Worm (Caenorhabditis elegans): Measurements from ENCODE around the gene K11H12.10.

K11H12.10 gene

DNA sequence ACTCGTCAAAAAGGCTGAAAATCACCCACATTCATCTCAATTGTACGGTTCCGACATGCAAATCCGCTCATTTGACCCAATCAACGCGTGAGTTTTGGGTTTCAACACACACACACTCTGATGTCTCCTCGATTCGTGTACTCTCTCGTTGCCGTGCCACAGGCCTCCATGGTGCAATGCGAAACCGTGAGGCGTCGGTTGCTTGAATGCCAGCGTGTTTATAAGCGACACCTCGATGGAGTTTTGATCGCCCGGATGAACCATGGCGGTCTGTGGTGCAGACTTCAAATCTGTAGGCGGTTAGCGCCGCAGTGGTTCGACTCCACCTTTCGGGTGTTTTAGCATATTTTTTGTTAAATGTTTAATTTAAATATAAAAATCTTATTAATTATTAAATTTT is 17.9 kb upstream of the K11H12.10 start (continued):
- TF ChIP-seq ekl-4 (GFP tag; IDR thresholded peaks at IDR 0.05) (peak; percentile 80), D2030.7 (GFP tag; IDR thresholded peaks at IDR 0.05) (peak; percentile 88), B0261.1 (tag; optimal IDR thresholded peaks at IDR 0.05) (peak; percentile 59), tlf-1 (GFP tag; optimal IDR thresholded peaks at IDR 0.05) (peak; percentile 52), bed-2 (GFP tag; IDR thresholded peaks at IDR 0.05) (0 out of 2 replicates have a peak, but pooled peaks have one; percentile 24), ccch-3 (GFP tag; optimal IDR thresholded peaks at IDR 0.05) (no peak), chd-7 (tag; optimal IDR thresholded peaks at IDR 0.05) (peak; percentile 4), snpc-1.1 (tag; optimal IDR thresholded peaks at IDR 0.05; ENCODE audit: insufficient read depth) (peak; percentile 95), ztf-25 (GFP tag; IDR thresholded peaks at IDR 0.05) (0 out of 2 replicates have a peak, but pooled peaks have one; percentile 21), zfh-2 (GFP tag; conservative IDR thresholded peaks at IDR 0.05) (peak; percentile 52; the same call in 1 of the 2 replicates), cebp-1 (GFP tag; IDR thresholded peaks at IDR 0.05) (0 out of 2 replicates have a peak, but pooled peaks have one; percentile 42), cebp-1 (tag; optimal IDR thresholded peaks at IDR 0.05) (peak; percentile 66), attf-3 (GFP tag; conservative IDR thresholded peaks at IDR 0.05) (no peak; the same call in 1 of the 2 replicates), F33H1.4 (GFP tag; IDR thresholded peaks at IDR 0.05) (peak; percentile 46), F39B2.1 (GFP tag; IDR thresholded peaks at IDR 0.05) (0 out of 2 replicates have a peak, but pooled peaks have one; percentile 26), ztf-22 (GFP tag; optimal IDR thresholded peaks at IDR 0.05) (no peak), F37B4.10 (GFP tag; IDR thresholded peaks at IDR 0.05) (0 out of 2 replicates have a peak, but pooled peaks have one; percentile 84), madf-6 (GFP tag; IDR thresholded peaks at IDR 0.05) (peak; percentile 68), snpc-1.3 (tag; optimal IDR thresholded peaks at IDR 0.05; ENCODE audit: insufficient read depth) (peak; percentile 28), sptf-2 (GFP tag; optimal IDR thresholded peaks at IDR 0.05) (no peak), hmg-1.2 (GFP tag; IDR thresholded peaks at IDR 0.05) (peak; percentile 96), hsf-1 (GFP tag; IDR thresholded peaks at IDR 0.05) (peak; percentile 63), C06A6.2 (GFP tag; conservative IDR thresholded peaks at IDR 0.05) (no peak), hmg-20 (GFP tag; IDR thresholded peaks at IDR 0.05) (peak; percentile 51; the same call in 1 of the 2 replicates), F55B11.4 (tag; optimal IDR thresholded peaks at IDR 0.05; ENCODE audit: borderline replicate concordance, insufficient read depth) (no peak), dox-1 (GFP tag; IDR thresholded peaks at IDR 0.05) (peak; percentile 80), F23B12.7 (tag; optimal IDR thresholded peaks at IDR 0.05; ENCODE audit: insufficient read depth) (no peak), lin-26 (GFP tag; IDR thresholded peaks at IDR 0.05) (peak; percentile 66), lag-1 (GFP tag; IDR thresholded peaks at IDR 0.05) (no peak), F10E7.11 (tag; optimal IDR thresholded peaks at IDR 0.05) (no peak), F49E8.2 (tag; optimal IDR thresholded peaks at IDR 0.05; ENCODE audit: insufficient read depth) (peak; percentile 87), mes-4 (tag; optimal IDR thresholded peaks at IDR 0.05) (no peak), attf-6 (GFP tag; IDR thresholded peaks at IDR 0.05) (0 out of 2 replicates have a peak, but pooled peaks have one; percentile 54), tbp1 (GFP tag; optimal IDR thresholded peaks at IDR 0.05) (peak; percentile 81), repo-1 (tag; optimal IDR thresholded peaks at IDR 0.05) (peak; percentile 41), T26A5.8 (tag; optimal IDR thresholded peaks at IDR 0.05) (peak; percentile 69), let-607 (tag; optimal IDR thresholded peaks at IDR 0.05) (peak in 1 of 2 experiments; percentile 2), lin-35 (GFP tag; optimal IDR thresholded peaks at IDR 0.05) (no peak), rpc-1 (optimal IDR thresholded peaks at IDR 0.05) (peak; percentile 42), rpc-1 (tag; optimal IDR thresholded peaks at IDR 0.05) (peak; percentile 66), F22D6.2 (tag; optimal IDR thresholded peaks at IDR 0.05) (no peak), Y79H2A.3 (GFP tag; conservative IDR thresholded peaks at IDR 0.05) (no peak), rcor-1 (GFP tag; IDR thresholded peaks at IDR 0.05) (peak; percentile 68), egl-44 (GFP tag; IDR thresholded peaks at IDR 0.05) (peak; percentile 42; the same call in 1 of the 2 replicates), lin-54 (GFP tag; optimal IDR thresholded peaks at IDR 0.05) (peak; percentile 60), ceh-79 (tag; optimal IDR thresholded peaks at IDR 0.05) (no peak), dpl-1 (GFP tag; optimal IDR thresholded peaks at IDR 0.05) (no peak)
